Worm (Caenorhabditis elegans) whole organism, L4 larva: ENCODE measurements around the gene rgs-9.

Source experiments
- D1046.2 ChIP-seq: fragments of 200-800 bp; sonication (Bioruptor generic); IDR thresholded peaks from 2 replicates; pipeline ENCODE4 v1.3.6; 2022; ENCODE audit warnings: missing genetic modification characterization, missing compliant biosample characterization
- F26F4.8 ChIP-seq: fragments of 200-800 bp; sonication (Bioruptor generic); conservative IDR thresholded peaks from 2 replicates; pipeline ENCODE4 v1.3.6; 2022; ENCODE audit warnings: missing genetic modification characterization, missing compliant biosample characterization
- F49E8.2 ChIP-seq: sonication (generic microtip); optimal IDR thresholded peaks from 2 replicates; lab custom pipeline; 2016; ENCODE audit warnings: missing compliant biosample characterization, mild to moderate bottlenecking, missing genetic modification characterization, borderline replicate concordance
- T26A8.4 ChIP-seq: fragments of 200-800 bp; sonication (Bioruptor generic); IDR thresholded peaks from 2 replicates; pipeline ENCODE4 v1.3.6; 2022; ENCODE audit warnings: missing genetic modification characterization, missing compliant biosample characterization
- Y105C5A.15 ChIP-seq: fragments of 200-800 bp; sonication (Bioruptor generic); IDR thresholded peaks from 2 replicates; pipeline ENCODE4 v1.3.6; 2022; ENCODE audit warnings: missing genetic modification characterization, missing compliant biosample characterization
- Y75B8A.6 ChIP-seq: fragments of 200-800 bp; sonication (Bioruptor generic); IDR thresholded peaks from 2 replicates; pipeline ENCODE4 v1.3.6; 2022; ENCODE audit warnings: missing genetic modification reagents, missing genetic modification characterization, missing compliant biosample characterization
- ama-1 ChIP-seq: fragments of 150-350 bp; optimal IDR thresholded peaks from 2 replicates; lab custom pipeline; 2014; ENCODE audit warnings: inconsistent platforms, mixed read lengths
- attf-4 ChIP-seq: sonication (generic microtip); optimal IDR thresholded peaks from 3 replicates; lab custom pipeline; 2017; ENCODE audit warnings: missing biosample characterization, missing genetic modification characterization
- ceh-20 ChIP-seq: fragments of 200-800 bp; sonication (Bioruptor generic); IDR thresholded peaks from 2 replicates; pipeline ENCODE4 v1.3.6; 2022; ENCODE audit warnings: missing genetic modification reagents, missing genetic modification characterization, missing compliant biosample characterization
- ceh-82 ChIP-seq: sonication (generic microtip); optimal IDR thresholded peaks from 2 replicates; lab custom pipeline; 2017; ENCODE audit warnings: missing biosample characterization, missing genetic modification characterization
- daf-12 ChIP-seq: fragments of 150-350 bp; optimal IDR thresholded peaks from 2 replicates; lab custom pipeline; 2014; ENCODE audit warnings: missing biosample characterization, missing genetic modification reagents, missing genetic modification characterization
- daf-16 ChIP-seq, 3 experiments: sonication (generic microtip); optimal IDR thresholded peaks; 2 replicates each; lab custom pipeline; 2016 to 2017; ENCODE audit warnings: missing genetic modification characterization in 3 of 3, missing genetic modification reagents in 3 of 3, mild to moderate bottlenecking in 2 of 3, missing compliant biosample characterization in 2 of 3, missing biosample characterization in 1 of 3, moderate library complexity in 1 of 3
- daf-19 ChIP-seq: fragments of 200-800 bp; sonication (Bioruptor generic); conservative IDR thresholded peaks from 2 replicates; pipeline ENCODE4 v1.3.6; 2022; ENCODE audit warnings: missing genetic modification characterization, missing compliant biosample characterization
- daf-8 ChIP-seq: fragments of 200-800 bp; sonication (Bioruptor generic); IDR thresholded peaks from 2 replicates; pipeline ENCODE4 v1.3.6; 2022; ENCODE audit warnings: missing genetic modification characterization, missing compliant biosample characterization
- dmd-6 ChIP-seq: fragments of 200-800 bp; sonication (Bioruptor generic); IDR thresholded peaks from 2 replicates; pipeline ENCODE4 v1.3.6; 2022; ENCODE audit warnings: missing genetic modification reagents, missing genetic modification characterization, missing compliant biosample characterization
- egl-43 ChIP-seq: fragments of 200-800 bp; sonication (Bioruptor generic); IDR thresholded peaks from 2 replicates; pipeline ENCODE4 v1.3.6; 2022; ENCODE audit warnings: missing genetic modification reagents, missing genetic modification characterization, missing compliant biosample characterization
- fkh-10 ChIP-seq: fragments of 150-350 bp; optimal IDR thresholded peaks from 2 replicates; lab custom pipeline; 2014; ENCODE audit warnings: missing biosample characterization, missing genetic modification reagents, missing genetic modification characterization
- fos-1 ChIP-seq: fragments of 150-350 bp; optimal IDR thresholded peaks from 2 replicates; lab custom pipeline; 2014; ENCODE audit warnings: missing biosample characterization, missing genetic modification characterization
- hlh-11 ChIP-seq: fragments of 200-800 bp; sonication (Bioruptor generic); optimal IDR thresholded peaks from 2 replicates; lab custom pipeline; 2018; ENCODE audit warnings: mild to moderate bottlenecking, missing genetic modification characterization, missing compliant biosample characterization
- hlh-30 ChIP-seq: sonication (generic microtip); optimal IDR thresholded peaks from 2 replicates; lab custom pipeline; 2017; ENCODE audit warnings: antibody characterized with exemption, mild to moderate bottlenecking, missing genetic modification characterization, missing compliant biosample characterization; ENCODE audit not compliant: insufficient read depth
- hmg-1.1 ChIP-seq: fragments of 200-800 bp; sonication (Bioruptor generic); IDR thresholded peaks from 2 replicates; pipeline ENCODE4 v1.3.6; 2022; ENCODE audit warnings: missing genetic modification reagents, missing genetic modification characterization, missing compliant biosample characterization
- jun-1 ChIP-seq: fragments of 150-350 bp; optimal IDR thresholded peaks from 2 replicates; lab custom pipeline; 2014; ENCODE audit warnings: missing biosample characterization, missing genetic modification reagents, missing genetic modification characterization
- lin-1 ChIP-seq: fragments of 200-800 bp; sonication (Bioruptor generic); IDR thresholded peaks from 2 replicates; pipeline ENCODE4 v1.3.6; 2022; ENCODE audit warnings: missing genetic modification reagents, missing genetic modification characterization, missing compliant biosample characterization
- lin-29 ChIP-seq: fragments of 200-800 bp; sonication (Bioruptor generic); IDR thresholded peaks from 2 replicates; pipeline ENCODE4 v1.3.6; 2022; ENCODE audit warnings: missing genetic modification reagents, missing genetic modification characterization, missing compliant biosample characterization
- lin-39 ChIP-seq: fragments of 150-350 bp; optimal IDR thresholded peaks from 2 replicates; lab custom pipeline; 2014; ENCODE audit warnings: missing biosample characterization, missing genetic modification reagents, missing genetic modification characterization
- lir-3 ChIP-seq: sonication (generic microtip); optimal IDR thresholded peaks from 2 replicates; lab custom pipeline; 2016; ENCODE audit warnings: mild to moderate bottlenecking, missing genetic modification characterization, missing compliant biosample characterization
- lsy-2 ChIP-seq, 2 experiments: fragments of 150-350 bp in 1 of 2; sonication (generic microtip) in 1 of 2; optimal IDR thresholded peaks; 2 replicates each; lab custom pipeline; 2014 to 2017; ENCODE audit warnings: missing biosample characterization in 2 of 2, missing genetic modification characterization in 2 of 2
- madf-9 ChIP-seq: fragments of 200-800 bp; sonication (Bioruptor generic); conservative IDR thresholded peaks from 2 replicates; pipeline ENCODE4 v1.3.6; 2022; ENCODE audit warnings: missing genetic modification reagents, missing genetic modification characterization, missing compliant biosample characterization
- mdt-29 ChIP-seq: fragments of 200-800 bp; sonication (Bioruptor generic); IDR thresholded peaks from 2 replicates; pipeline ENCODE4 v1.3.6; 2022; ENCODE audit warnings: missing genetic modification reagents, missing genetic modification characterization, missing compliant biosample characterization
- mxl-2 ChIP-seq: fragments of 200-800 bp; sonication (Bioruptor generic); conservative IDR thresholded peaks from 2 replicates; pipeline ENCODE4 v1.3.6; 2022; ENCODE audit warnings: missing genetic modification reagents, missing genetic modification characterization, missing compliant biosample characterization
- nhr-237 ChIP-seq: sonication (generic microtip); optimal IDR thresholded peaks from 2 replicates; lab custom pipeline; 2017; ENCODE audit warnings: missing biosample characterization, missing genetic modification characterization
- nhr-28 ChIP-seq: fragments of 150-350 bp; optimal IDR thresholded peaks from 2 replicates; lab custom pipeline; 2014; ENCODE audit warnings: missing biosample characterization, missing genetic modification characterization
- nhr-48 ChIP-seq: sonication (generic microtip); optimal IDR thresholded peaks from 2 replicates; lab custom pipeline; 2016; ENCODE audit warnings: mild to moderate bottlenecking, missing genetic modification characterization, missing compliant biosample characterization
- pha-4 ChIP-seq, 2 experiments: fragments of 150-350 bp in 1 of 2; fragments of 200-800 bp in 1 of 2; sonication (Bioruptor generic) in 1 of 2; IDR thresholded peaks in 1 of 2; optimal IDR thresholded peaks in 1 of 2; 2 replicates each; pipeline versions ENCODE4 v1.3.6 to Lab custom; 2014 to 2022; ENCODE audit warnings: missing genetic modification characterization in 2 of 2, missing genetic modification reagents in 2 of 2, missing biosample characterization in 1 of 2, missing compliant biosample characterization in 1 of 2
- php-3 ChIP-seq: fragments of 200-800 bp; sonication (Bioruptor generic); IDR thresholded peaks from 2 replicates; pipeline ENCODE4 v1.3.6; 2022; ENCODE audit warnings: missing genetic modification reagents, missing genetic modification characterization, missing compliant biosample characterization
- pqm-1 ChIP-seq: sonication (generic microtip); optimal IDR thresholded peaks from 2 replicates; lab custom pipeline; 2017; ENCODE audit warnings: missing biosample characterization, missing genetic modification characterization
- rbr-2 ChIP-seq: sonication (generic microtip); optimal IDR thresholded peaks from 2 replicates; lab custom pipeline; 2016; ENCODE audit warnings: missing genotype, missing genetic modification characterization, missing compliant biosample characterization
- skn-1 ChIP-seq: fragments of 150-350 bp; optimal IDR thresholded peaks from 2 replicates; lab custom pipeline; 2014; ENCODE audit warnings: missing biosample characterization, missing genetic modification characterization
- tag-97 ChIP-seq: fragments of 200-800 bp; sonication (Bioruptor generic); IDR thresholded peaks from 2 replicates; pipeline ENCODE4 v1.3.6; 2022; ENCODE audit warnings: missing genetic modification characterization, missing compliant biosample characterization
- tra-1 ChIP-seq: fragments of 200-800 bp; sonication (Bioruptor generic); IDR thresholded peaks from 2 replicates; pipeline ENCODE4 v1.3.6; 2022; ENCODE audit warnings: missing genetic modification reagents, missing genetic modification characterization, missing compliant biosample characterization
- unc-130 ChIP-seq: sonication (generic microtip); optimal IDR thresholded peaks from 2 replicates; lab custom pipeline; 2016; ENCODE audit warnings: missing genetic modification reagents, missing genetic modification characterization, missing compliant biosample characterization
- vab-7 ChIP-seq: fragments of 200-800 bp; sonication (Bioruptor generic); IDR thresholded peaks from 2 replicates; pipeline ENCODE4 v1.3.6; 2022; ENCODE audit warnings: missing genetic modification reagents, missing genetic modification characterization, missing compliant biosample characterization
- zag-1 ChIP-seq: fragments of 150-350 bp; optimal IDR thresholded peaks from 2 replicates; lab custom pipeline; 2014; ENCODE audit warnings: missing biosample characterization, missing genetic modification characterization
- zfp-3 ChIP-seq: fragments of 200-800 bp; sonication (Bioruptor generic); conservative IDR thresholded peaks from 2 replicates; pipeline ENCODE4 v1.3.6; 2022; ENCODE audit warnings: missing genetic modification reagents, missing genetic modification characterization, missing compliant biosample characterization
- ztf-11 ChIP-seq: fragments of 150-350 bp; optimal IDR thresholded peaks from 2 replicates; lab custom pipeline; 2014; ENCODE audit warnings: missing biosample characterization, missing genetic modification characterization
- ztf-7 ChIP-seq: fragments of 150-350 bp; optimal IDR thresholded peaks from 2 replicates; lab custom pipeline; 2014; ENCODE audit warnings: missing biosample characterization, missing genetic modification characterization

rgs-9 gene

DNA sequence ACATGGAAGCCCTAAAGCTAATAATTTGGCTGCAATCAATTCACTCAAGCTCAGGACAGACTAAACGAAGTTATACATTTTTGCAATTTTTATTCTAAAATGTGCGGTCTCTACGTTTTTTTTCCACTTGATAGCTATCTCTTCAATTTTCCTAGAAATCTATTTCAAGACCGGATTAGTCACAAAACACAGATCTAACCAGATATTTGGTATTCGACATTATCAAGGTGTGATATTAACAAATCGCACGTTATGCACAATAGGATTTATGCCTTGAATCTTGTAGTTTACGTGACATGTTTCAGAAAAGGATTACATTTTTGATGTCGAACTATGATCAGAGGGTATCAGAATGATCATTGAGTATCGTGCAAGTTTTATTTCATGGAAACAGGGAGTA lies 13.6 kb upstream of the rgs-9 start:
- no peak for TF ChIP-seq F49E8.2 (tag; lab: Kevin White, UChicago)
- no peak for TF ChIP-seq lsy-2 (tag; optimal IDR thresholded peaks at IDR 0.05; lab: Kevin White, UChicago)
- TF ChIP-seq zfp-3 (GFP tag; lab: Robert Waterston, UW) = no peak
- no peak for TF ChIP-seq hlh-30 (tag; lab: Kevin White, UChicago)
- TF ChIP-seq egl-43 (GFP tag; lab: Robert Waterston, UW) = no peak

DNA sequence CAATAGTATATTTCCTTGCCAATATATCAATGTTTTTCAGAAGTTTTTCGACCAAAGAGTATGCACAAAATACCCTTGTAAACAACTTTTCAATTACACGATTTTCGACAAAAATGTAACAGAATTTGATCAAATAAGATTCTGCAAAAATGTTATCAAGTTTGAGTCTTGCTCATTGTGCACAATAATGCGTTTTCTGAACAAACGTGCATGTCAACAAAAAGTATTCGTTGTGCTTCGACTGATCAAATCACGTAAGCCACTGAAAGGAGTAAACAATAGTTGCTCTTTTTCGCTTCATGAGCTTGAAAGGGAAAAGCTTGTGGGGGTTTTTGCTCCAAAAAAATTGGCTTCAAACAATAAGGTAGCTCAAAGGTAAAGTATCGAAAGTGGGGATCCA lies 8.0 kb upstream of the rgs-9 start:
- TF ChIP-seq fkh-10 (GFP tag; lab: Kevin White, UChicago) (peak; percentile 66), lin-39 (tag; lab: Kevin White, UChicago) (no peak), madf-9 (GFP tag; lab: Robert Waterston, UW) (no peak), daf-16 (GFP tag; optimal IDR thresholded peaks at IDR 0.05; lab: Kevin White, UChicago) (no peak), daf-16 (tag; optimal IDR thresholded peaks at IDR 0.05; lab: Kevin White, UChicago) (no peak)

DNA sequence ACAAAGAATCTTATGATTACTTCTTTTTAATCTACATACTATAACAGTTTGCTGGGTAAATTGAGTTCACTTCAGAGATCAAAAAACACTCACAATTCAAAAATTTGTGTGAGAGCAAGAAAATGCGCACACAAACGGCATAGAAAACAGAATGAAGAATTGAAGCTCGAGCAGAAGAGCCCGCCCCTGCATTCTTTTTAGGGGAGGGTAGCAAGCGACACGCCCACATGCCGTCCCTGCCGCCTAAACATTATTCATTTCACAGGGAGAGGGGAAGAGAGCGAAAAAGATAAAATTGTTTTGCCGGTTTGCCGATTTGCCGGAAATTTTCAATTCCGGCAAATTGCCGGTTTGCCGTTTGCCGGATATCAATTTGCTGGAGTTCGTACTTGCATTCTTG lies 5.7 kb upstream of the rgs-9 start:
- no peak for TF ChIP-seq ama-1 (lab: Kevin White, UChicago)
- peak; percentile 88; the same call in 1 of the 2 replicates for TF ChIP-seq pha-4 (GFP tag; IDR thresholded peaks at IDR 0.05; lab: Robert Waterston, UW)
- TF ChIP-seq pha-4 (tag; optimal IDR thresholded peaks at IDR 0.05; lab: Kevin White, UChicago) = no peak
- TF ChIP-seq daf-19 (GFP tag; lab: Robert Waterston, UW) = no peak
- TF ChIP-seq hmg-1.1 = peak; percentile 98
- TF ChIP-seq daf-16 (GFP tag; optimal IDR thresholded peaks at IDR 0.05; lab: Kevin White, UChicago) = peak; percentile 49 to 93
- peak; percentile 59 for TF ChIP-seq daf-16 (tag; optimal IDR thresholded peaks at IDR 0.05; lab: Kevin White, UChicago)
- no peak for TF ChIP-seq tag-97 (GFP tag; lab: Robert Waterston, UW)
- no peak for TF ChIP-seq unc-130 (GFP tag; lab: Kevin White, UChicago)
- no peak for TF ChIP-seq ztf-11 (tag; lab: Kevin White, UChicago)
- peak; percentile 80 for TF ChIP-seq lin-1 (GFP tag; lab: Robert Waterston, UW)
- TF ChIP-seq skn-1 (tag; lab: Kevin White, UChicago) = no peak
- no peak for TF ChIP-seq fos-1 (tag; lab: Kevin White, UChicago)
- TF ChIP-seq nhr-28 (tag; lab: Kevin White, UChicago) = peak; percentile 25
- no peak for TF ChIP-seq daf-8 (GFP tag; lab: Robert Waterston, UW)
- peak; percentile 6 for TF ChIP-seq lir-3 (tag; lab: Kevin White, UChicago)
- peak; percentile 78 for TF ChIP-seq tra-1 (GFP tag; lab: Robert Waterston, UW)
- TF ChIP-seq dmd-6 (GFP tag; lab: Robert Waterston, UW) = peak; percentile 87
- peak; percentile 82; the same call in 1 of the 2 replicates for TF ChIP-seq D1046.2 (GFP tag; lab: Robert Waterston, UW)
- peak; percentile 34 for TF ChIP-seq ztf-7 (tag; lab: Kevin White, UChicago)
- 0 out of 2 replicates have a peak, but pooled peaks have one; percentile 40 for TF ChIP-seq mdt-29
- TF ChIP-seq daf-12 = no peak
- peak; percentile 92 for TF ChIP-seq ceh-20 (GFP tag; lab: Robert Waterston, UW)
- TF ChIP-seq Y105C5A.15 (GFP tag; lab: Robert Waterston, UW) = 0 out of 2 replicates have a peak, but pooled peaks have one; percentile 36
- no peak for TF ChIP-seq mxl-2 (GFP tag; lab: Robert Waterston, UW)
- TF ChIP-seq pqm-1 (tag; lab: Kevin White, UChicago) = no peak
- TF ChIP-seq Y75B8A.6 = 0 out of 2 replicates have a peak, but pooled peaks have one; percentile 46
- TF ChIP-seq zag-1 (tag; lab: Kevin White, UChicago) = peak; percentile 41
- no peak for TF ChIP-seq attf-4
- TF ChIP-seq rbr-2 = peak; percentile 95
- peak; percentile 78 for TF ChIP-seq vab-7 (GFP tag; lab: Robert Waterston, UW)
- peak; percentile 71 for TF ChIP-seq nhr-48 (tag; lab: Kevin White, UChicago)
- TF ChIP-seq F49E8.2 (tag; lab: Kevin White, UChicago) = no peak
- peak; percentile 88 for TF ChIP-seq php-3 (GFP tag; lab: Robert Waterston, UW)
- TF ChIP-seq jun-1 (tag; lab: Kevin White, UChicago) = peak; percentile 79
- TF ChIP-seq hlh-11 (tag; lab: Kevin White, UChicago) = no peak
- peak; percentile 46 for TF ChIP-seq ceh-82 (tag; lab: Kevin White, UChicago)
- TF ChIP-seq egl-43 (GFP tag; lab: Robert Waterston, UW) = peak; percentile 96
- peak; percentile 89 for TF ChIP-seq lin-29 (GFP tag; lab: Robert Waterston, UW)
- TF ChIP-seq F26F4.8 (GFP tag; lab: Robert Waterston, UW) = no peak
- TF ChIP-seq nhr-237 (tag; lab: Kevin White, UChicago) = peak; percentile 44
- peak; percentile 20 for TF ChIP-seq lin-39 (tag; lab: Kevin White, UChicago)
- TF ChIP-seq T26A8.4 (GFP tag; lab: Robert Waterston, UW) = peak; percentile 97
